Worm (Caenorhabditis elegans) whole organism, L1 larva: ENCODE data around the gene nhr-48.

ENCODE experiments used
- C04F5.9 ChIP-seq: sonication (generic microtip); optimal IDR thresholded peaks from 2 replicates; lab custom pipeline; 2016; ENCODE audit warnings: missing genetic modification characterization, missing compliant biosample characterization
- C16A3.4 ChIP-seq: fragments of 150-350 bp; optimal IDR thresholded peaks from 2 replicates; lab custom pipeline; 2014; ENCODE audit warnings: missing biosample characterization, missing genetic modification characterization
- C34B4.2 ChIP-seq: sonication (generic microtip); optimal IDR thresholded peaks from 2 replicates; lab custom pipeline; 2017; ENCODE audit warnings: mild to moderate bottlenecking, missing genetic modification characterization, missing compliant biosample characterization
- F16B12.6 ChIP-seq: fragments of 150-350 bp; optimal IDR thresholded peaks from 2 replicates; lab custom pipeline; 2014; ENCODE audit warnings: missing biosample characterization, missing genetic modification characterization
- Y116A8C.19 ChIP-seq: sonication (generic microtip); optimal IDR thresholded peaks from 2 replicates; lab custom pipeline; 2016; ENCODE audit warnings: missing compliant biosample characterization, missing genetic modification characterization, borderline replicate concordance
- ama-1 ChIP-seq: fragments of 150-350 bp; optimal IDR thresholded peaks from 2 replicates; lab custom pipeline; 2014
- ceh-63 ChIP-seq: fragments of 200-800 bp; sonication (Bioruptor generic); optimal IDR thresholded peaks from 2 replicates; lab custom pipeline; 2018; ENCODE audit warnings: mild to moderate bottlenecking, missing genetic modification characterization, missing compliant biosample characterization
- ceh-8 ChIP-seq: fragments of 200-800 bp; sonication (Bioruptor generic); optimal IDR thresholded peaks from 2 replicates; lab custom pipeline; 2018; ENCODE audit warnings: mild to moderate bottlenecking, missing genetic modification characterization, moderate library complexity, missing compliant biosample characterization
- ces-1 ChIP-seq: fragments of 150-350 bp; optimal IDR thresholded peaks from 2 replicates; lab custom pipeline; 2014; ENCODE audit warnings: missing biosample characterization, missing genetic modification reagents, missing genetic modification characterization
- dpl-1 ChIP-seq, 3 experiments: fragments of 150-350 bp in 2 of 3; sonication (generic microtip) in 1 of 3; optimal IDR thresholded peaks; 2 replicates each; lab custom pipeline; 2014 to 2017; ENCODE audit warnings: missing biosample characterization in 3 of 3, missing genetic modification characterization in 3 of 3, missing genetic modification reagents in 3 of 3
- dsc-1 ChIP-seq: sonication (generic microtip); optimal IDR thresholded peaks from 2 replicates; lab custom pipeline; 2016; ENCODE audit warnings: mild to moderate bottlenecking, missing genetic modification characterization, missing compliant biosample characterization
- efl-1 ChIP-seq, 4 experiments: fragments of 150-350 bp; optimal IDR thresholded peaks in 3 of 4; peaks in 1 of 4; 1 replicate in 1 of 4; 2 replicates in 3 of 4; lab custom pipeline; 2014; ENCODE audit warnings: missing biosample characterization in 2 of 4, missing genetic modification characterization in 2 of 4, missing genetic modification reagents in 2 of 4
- efl-3 ChIP-seq: fragments of 200-800 bp; sonication (Bioruptor generic); optimal IDR thresholded peaks from 2 replicates; lab custom pipeline; 2018; ENCODE audit warnings: mild to moderate bottlenecking, missing genetic modification characterization, missing compliant biosample characterization
- egl-27 ChIP-seq, 2 experiments: fragments of 150-350 bp in 1 of 2; sonication (generic microtip); optimal IDR thresholded peaks; 3 replicates each; lab custom pipeline; 2017 to 2018; ENCODE audit warnings: missing biosample characterization in 2 of 2, missing genetic modification characterization in 2 of 2, missing genetic modification reagents in 2 of 2
- elt-3 ChIP-seq, 6 experiments: fragments of 150-350 bp in 1 of 6; sonication (generic microtip); optimal IDR thresholded peaks; 2 replicates each; lab custom pipeline; 2017 to 2018; ENCODE audit warnings: missing biosample characterization in 6 of 6, missing genetic modification characterization in 6 of 6, inconsistent platforms in 1 of 6
- fkh-8 ChIP-seq: sonication (generic microtip); optimal IDR thresholded peaks from 2 replicates; lab custom pipeline; 2016; ENCODE audit warnings: mild to moderate bottlenecking, missing genetic modification characterization, missing compliant biosample characterization
- fos-1 ChIP-seq: fragments of 150-350 bp; optimal IDR thresholded peaks from 2 replicates; lab custom pipeline; 2014; ENCODE audit warnings: missing biosample characterization, missing genetic modification characterization
- grh-1 ChIP-seq: fragments of 200-800 bp; sonication (Bioruptor generic); IDR thresholded peaks from 2 replicates; pipeline ENCODE4 v1.3.6; 2022; ENCODE audit warnings: missing genetic modification reagents, missing genetic modification characterization, missing compliant biosample characterization
- hlh-17 ChIP-seq: fragments of 200-800 bp; sonication (Bioruptor generic); optimal IDR thresholded peaks from 2 replicates; lab custom pipeline; 2018; ENCODE audit warnings: missing genetic modification characterization, mild to moderate bottlenecking, missing compliant biosample characterization, moderate library complexity, borderline replicate concordance
- hpl-2 ChIP-seq: fragments of 150-350 bp; optimal IDR thresholded peaks from 2 replicates; lab custom pipeline; 2014; ENCODE audit warnings: missing biosample characterization, missing genetic modification reagents, missing genetic modification characterization
- irx-1 ChIP-seq: sonication (generic microtip); optimal IDR thresholded peaks from 2 replicates; lab custom pipeline; 2016; ENCODE audit warnings: missing genetic modification characterization, missing compliant biosample characterization
- lin-14 ChIP-seq: fragments of 200-800 bp; sonication (Bioruptor generic); optimal IDR thresholded peaks from 2 replicates; lab custom pipeline; 2018; ENCODE audit warnings: mild to moderate bottlenecking, missing genetic modification characterization, moderate library complexity, missing compliant biosample characterization
- lin-15B ChIP-seq: fragments of 150-350 bp; sonication (generic microtip); optimal IDR thresholded peaks from 3 replicates; lab custom pipeline; 2014; ENCODE audit warnings: missing biosample characterization, missing genetic modification characterization
- lin-35 ChIP-seq, 2 experiments: fragments of 150-350 bp; optimal IDR thresholded peaks; 2 replicates each; lab custom pipeline; 2014; ENCODE audit warnings: missing biosample characterization in 2 of 2, missing genetic modification characterization in 2 of 2, missing genetic modification reagents in 2 of 2
- lin-39 ChIP-seq: fragments of 150-350 bp; optimal IDR thresholded peaks from 2 replicates; lab custom pipeline; 2014; ENCODE audit warnings: missing biosample characterization, missing genetic modification reagents, missing genetic modification characterization
- lir-3 ChIP-seq: sonication (generic microtip); optimal IDR thresholded peaks from 2 replicates; lab custom pipeline; 2016; ENCODE audit warnings: mild to moderate bottlenecking, missing genetic modification characterization, moderate library complexity, missing compliant biosample characterization; ENCODE audit not compliant: poor library complexity
- mab-9 ChIP-seq: fragments of 200-800 bp; sonication (Bioruptor generic); IDR thresholded peaks from 2 replicates; pipeline ENCODE4 v1.3.6; 2022; ENCODE audit warnings: missing genetic modification reagents, missing genetic modification characterization, missing compliant biosample characterization
- mef-2 ChIP-seq: fragments of 150-350 bp; optimal IDR thresholded peaks from 2 replicates; lab custom pipeline; 2014; ENCODE audit warnings: missing biosample characterization, missing genetic modification characterization
- mep-1 ChIP-seq: fragments of 150-350 bp; optimal IDR thresholded peaks from 2 replicates; lab custom pipeline; 2014; ENCODE audit warnings: missing biosample characterization, missing genetic modification characterization
- nhr-11 ChIP-seq: fragments of 150-350 bp; optimal IDR thresholded peaks from 2 replicates; lab custom pipeline; 2014; ENCODE audit warnings: missing biosample characterization, missing genetic modification characterization
- nhr-12 ChIP-seq: sonication (generic microtip); optimal IDR thresholded peaks from 2 replicates; lab custom pipeline; 2017; ENCODE audit warnings: missing biosample characterization, missing genetic modification characterization
- nhr-19 ChIP-seq: fragments of 200-800 bp; sonication (Bioruptor generic); conservative IDR thresholded peaks from 2 replicates; pipeline ENCODE4 v1.3.6; 2022; ENCODE audit warnings: missing genetic modification characterization, missing compliant biosample characterization
- nhr-237 ChIP-seq: fragments of 150-350 bp; optimal IDR thresholded peaks from 2 replicates; lab custom pipeline; 2014; ENCODE audit warnings: missing biosample characterization, missing genetic modification characterization
- nhr-71 ChIP-seq: sonication (generic microtip); optimal IDR thresholded peaks from 2 replicates; lab custom pipeline; 2016; ENCODE audit warnings: mild to moderate bottlenecking, missing genetic modification characterization, moderate library complexity, missing compliant biosample characterization
- nhr-76 ChIP-seq: sonication (generic microtip); optimal IDR thresholded peaks from 2 replicates; lab custom pipeline; 2017; ENCODE audit warnings: missing biosample characterization, missing genetic modification characterization
- nhr-84 ChIP-seq: sonication (generic microtip); optimal IDR thresholded peaks from 2 replicates; lab custom pipeline; 2017; ENCODE audit warnings: missing biosample characterization, missing genetic modification characterization
- pag-3 ChIP-seq: sonication (generic microtip); optimal IDR thresholded peaks from 2 replicates; lab custom pipeline; 2017; ENCODE audit warnings: missing genetic modification characterization, mild to moderate bottlenecking, missing compliant biosample characterization, antibody characterized with exemption, borderline replicate concordance; ENCODE audit not compliant: insufficient read depth
- pqm-1 ChIP-seq: sonication (generic microtip); optimal IDR thresholded peaks from 3 replicates; lab custom pipeline; 2017; ENCODE audit warnings: missing biosample characterization, missing genetic modification characterization
- rnt-1 ChIP-seq: sonication (generic microtip); optimal IDR thresholded peaks from 2 replicates; lab custom pipeline; 2016; ENCODE audit warnings: mild to moderate bottlenecking, missing genetic modification characterization, moderate library complexity, missing compliant biosample characterization
- skn-1 ChIP-seq: fragments of 150-350 bp; optimal IDR thresholded peaks from 2 replicates; lab custom pipeline; 2014; ENCODE audit warnings: missing biosample characterization, missing genetic modification characterization
- sptf-1 ChIP-seq: fragments of 150-350 bp; optimal IDR thresholded peaks from 2 replicates; lab custom pipeline; 2014; ENCODE audit warnings: missing biosample characterization, missing genetic modification characterization
- sup-37 ChIP-seq: fragments of 200-800 bp; sonication (Bioruptor generic); optimal IDR thresholded peaks from 2 replicates; lab custom pipeline; 2018; ENCODE audit warnings: mild to moderate bottlenecking, missing genetic modification characterization, missing compliant biosample characterization
- swsn-7 ChIP-seq: sonication (generic microtip); optimal IDR thresholded peaks from 2 replicates; lab custom pipeline; 2016; ENCODE audit warnings: missing genetic modification characterization, missing compliant biosample characterization
- tbx-2 ChIP-seq: sonication (generic microtip); optimal IDR thresholded peaks from 2 replicates; lab custom pipeline; 2016; ENCODE audit warnings: missing genetic modification characterization, missing compliant biosample characterization
- unc-30 ChIP-seq: sonication (generic microtip); optimal IDR thresholded peaks from 2 replicates; lab custom pipeline; 2017; ENCODE audit warnings: missing biosample characterization, missing genetic modification characterization
- unc-62 ChIP-seq: fragments of 150-350 bp; optimal IDR thresholded peaks from 2 replicates; lab custom pipeline; 2014; ENCODE audit warnings: missing biosample characterization, missing genetic modification reagents, missing genetic modification characterization
- unc-86 ChIP-seq: sonication (generic microtip); optimal IDR thresholded peaks from 2 replicates; lab custom pipeline; 2016; ENCODE audit warnings: missing genetic modification characterization, missing compliant biosample characterization
- unc-98 ChIP-seq: fragments of 200-800 bp; sonication (Bioruptor generic); IDR thresholded peaks from 2 replicates; pipeline ENCODE4 v1.3.6; 2022; ENCODE audit warnings: missing genetic modification characterization, missing compliant biosample characterization
- vab-15 ChIP-seq: sonication (generic microtip); optimal IDR thresholded peaks from 2 replicates; lab custom pipeline; 2017; ENCODE audit warnings: missing genotype, mild to moderate bottlenecking, missing genetic modification characterization, missing compliant biosample characterization
- xbp-1 ChIP-seq: sonication (generic microtip); optimal IDR thresholded peaks from 2 replicates; lab custom pipeline; 2016; ENCODE audit warnings: missing genetic modification characterization, missing compliant biosample characterization
- zip-4 ChIP-seq: fragments of 200-800 bp; sonication (Bioruptor generic); optimal IDR thresholded peaks from 2 replicates; lab custom pipeline; 2018; ENCODE audit warnings: mild to moderate bottlenecking, missing genetic modification characterization, moderate library complexity, missing compliant biosample characterization
- ztf-11 ChIP-seq, 2 experiments: sonication (generic microtip); optimal IDR thresholded peaks; 2 replicates each; lab custom pipeline; 2016 to 2017; ENCODE audit warnings: missing genetic modification characterization in 2 of 2, missing biosample characterization in 1 of 2, missing compliant biosample characterization in 1 of 2
- ztf-4 ChIP-seq: fragments of 150-350 bp; optimal IDR thresholded peaks from 2 replicates; lab custom pipeline; 2014; ENCODE audit warnings: missing biosample characterization, missing genetic modification characterization

The nhr-48 gene

ce11 chrX:15741852-15742251 lies 33.8 kb downstream of the nhr-48 start:
- peak; percentile 32 for TF ChIP-seq dsc-1 (tag; lab: Kevin White, UChicago)
- no peak for TF ChIP-seq unc-98
- no peak for TF ChIP-seq sup-37 (GFP tag; lab: Kevin White, UChicago)
- peak; percentile 49 for TF ChIP-seq xbp-1 (tag; lab: Kevin White, UChicago)
- peak; percentile 55 for TF ChIP-seq swsn-7 (tag; lab: Kevin White, UChicago)
- no peak for TF ChIP-seq fos-1 (tag; lab: Kevin White, UChicago)
- peak; percentile 74 for TF ChIP-seq ceh-8
- no peak for TF ChIP-seq hlh-17 (GFP tag; lab: Kevin White, UChicago)
- TF ChIP-seq nhr-12 (tag; lab: Kevin White, UChicago) = no peak
- TF ChIP-seq C34B4.2 (tag; lab: Kevin White, UChicago) = no peak
- no peak for TF ChIP-seq lin-39 (tag; lab: Kevin White, UChicago)
- TF ChIP-seq dpl-1 (GFP tag; optimal IDR thresholded peaks at IDR 0.05; lab: Kevin White, UChicago) = peak in 1 of 3 experiments; percentile 18
- TF ChIP-seq nhr-19 (GFP tag; lab: Robert Waterston, UW) = peak; percentile 63
- no peak for TF ChIP-seq ztf-4 (tag; lab: Kevin White, UChicago)
- no peak for TF ChIP-seq ztf-11 (tag; optimal IDR thresholded peaks at IDR 0.05; lab: Kevin White, UChicago)
- peak; percentile 24 to 26 for TF ChIP-seq efl-1 (optimal IDR thresholded peaks at IDR 0.05; lab: Kevin White, UChicago)
- TF ChIP-seq efl-1 (GFP tag; optimal IDR thresholded peaks at IDR 0.05 in 1 of 2; lab: Kevin White, UChicago) = peak in 1 of 2 experiments; percentile 90
- TF ChIP-seq C16A3.4 (tag; lab: Kevin White, UChicago) = peak; percentile 50
- TF ChIP-seq Y116A8C.19 (tag; lab: Kevin White, UChicago) = no peak
- no peak for TF ChIP-seq unc-30 (tag; lab: Kevin White, UChicago)
- TF ChIP-seq sptf-1 (tag; lab: Kevin White, UChicago) = no peak
- peak; percentile 55 for TF ChIP-seq nhr-76 (tag; lab: Kevin White, UChicago)
- no peak for TF ChIP-seq elt-3 (tag; optimal IDR thresholded peaks at IDR 0.05; lab: Kevin White, UChicago)
- peak; percentile 68 for TF ChIP-seq tbx-2 (tag; lab: Kevin White, UChicago)
- no peak for TF ChIP-seq C04F5.9 (tag; lab: Kevin White, UChicago)
- peak; percentile 47 for TF ChIP-seq lir-3
- TF ChIP-seq pag-3 (tag; lab: Kevin White, UChicago) = no peak
- TF ChIP-seq mef-2 (tag; lab: Kevin White, UChicago) = no peak
- TF ChIP-seq ceh-63 = no peak
- peak; percentile 47 for TF ChIP-seq mep-1
- TF ChIP-seq irx-1 = peak; percentile 24
- TF ChIP-seq nhr-84 (tag; lab: Kevin White, UChicago) = no peak
- TF ChIP-seq lin-15B (tag; lab: Kevin White, UChicago) = peak; percentile 83
- TF ChIP-seq ama-1 (lab: Kevin White, UChicago) = no peak
- peak in 1 of 2 experiments; percentile 32 for TF ChIP-seq egl-27 (tag; optimal IDR thresholded peaks at IDR 0.05; lab: Kevin White, UChicago)
- peak; percentile 66 for TF ChIP-seq unc-86 (tag; lab: Kevin White, UChicago)
- TF ChIP-seq zip-4 (GFP tag; lab: Kevin White, UChicago) = peak; percentile 25
- TF ChIP-seq rnt-1 (tag; lab: Kevin White, UChicago) = peak; percentile 76
- no peak for TF ChIP-seq hpl-2
- TF ChIP-seq mab-9 (GFP tag; lab: Robert Waterston, UW) = no peak
- no peak for TF ChIP-seq nhr-11 (tag; lab: Kevin White, UChicago)
- TF ChIP-seq nhr-71 (tag; lab: Kevin White, UChicago) = peak; percentile 68
- TF ChIP-seq nhr-237 (tag; lab: Kevin White, UChicago) = no peak
- peak; percentile 32 for TF ChIP-seq skn-1 (tag; lab: Kevin White, UChicago)
- TF ChIP-seq unc-62 (GFP tag; lab: Kevin White, UChicago) = no peak
- no peak for TF ChIP-seq vab-15 (tag; lab: Kevin White, UChicago)
- TF ChIP-seq pqm-1 (tag; lab: Kevin White, UChicago) = no peak
- TF ChIP-seq lin-35 (GFP tag; optimal IDR thresholded peaks at IDR 0.05; lab: Kevin White, UChicago) = peak; percentile 32 to 70
- TF ChIP-seq fkh-8 (tag; lab: Kevin White, UChicago) = peak; percentile 70
- TF ChIP-seq ces-1 = no peak
- no peak for TF ChIP-seq grh-1 (GFP tag; lab: Robert Waterston, UW)
- peak; percentile 32 for TF ChIP-seq F16B12.6 (tag; lab: Kevin White, UChicago)
- TF ChIP-seq efl-3 (GFP tag; lab: Kevin White, UChicago) = no peak
- peak; percentile 77 for TF ChIP-seq lin-14 (GFP tag; lab: Kevin White, UChicago)
